Fruit fly (Drosophila melanogaster): ENCODE measurements around the gene CG32708.

- TF ChIP-seq CG8478 (optimal IDR thresholded peaks at IDR 0.05) (no peak), CTCF (optimal IDR thresholded peaks at IDR 0.05) (no peak)
Measured at dm6 chrX:9093912-9094311, 8.2 kb downstream of the CG32708 start.
